Fruit fly (Drosophila melanogaster): Measurements from ENCODE around the gene oc.

dm6 chrX:8580794-8581193 lies 69.7 kb downstream of the oc start:
- TF ChIP-seq ttk (optimal IDR thresholded peaks at IDR 0.05) (no peak), Myc (optimal IDR thresholded peaks at IDR 0.05) (no peak), h (optimal IDR thresholded peaks at IDR 0.05) (no peak), psq (optimal IDR thresholded peaks at IDR 0.05) (no peak), Sin3A (optimal IDR thresholded peaks at IDR 0.05) (no peak)

Measured in Kc167 (cell line).